Fruit fly (Drosophila melanogaster) whole organism, embryonic: ENCODE data around the gene CG1889.

ENCODE experiments used
- Abd-B ChIP-seq: fragments of 200-800 bp; sonication (Bioruptor generic); optimal IDR thresholded peaks from 2 replicates; lab custom pipeline; 2018; ENCODE audit warnings: missing biosample characterization, mild to moderate bottlenecking, missing genetic modification characterization, moderate library complexity
- Aef1 ChIP-seq: fragments of 200-800 bp; sonication (Bioruptor generic); IDR thresholded peaks from 3 replicates; pipeline ENCODE4 v1.3.6; 2022; ENCODE audit warnings: missing biosample characterization, missing genetic modification characterization
- B-H1 ChIP-seq: fragments of 200-800 bp; sonication (Bioruptor generic); IDR thresholded peaks from 3 replicates; pipeline ENCODE4 v1.3.6; 2022; ENCODE audit warnings: missing biosample characterization, missing genetic modification characterization
- Blimp-1 ChIP-seq: fragments of 200-800 bp; sonication (Bioruptor generic); optimal IDR thresholded peaks from 3 replicates; lab custom pipeline; 2018; ENCODE audit warnings: missing biosample characterization, missing genetic modification characterization, mild to moderate bottlenecking, moderate library complexity, missing genetic modification reagents
- CG10209 ChIP-seq: fragments of 200-800 bp; sonication (Bioruptor generic); optimal IDR thresholded peaks from 3 replicates; lab custom pipeline; 2017; ENCODE audit warnings: missing biosample characterization, mild to moderate bottlenecking, missing genetic modification characterization, missing genetic modification reagents
- CG12236 ChIP-seq: fragments of 200-800 bp; sonication (Bioruptor generic); optimal IDR thresholded peaks from 2 replicates; lab custom pipeline; 2016; ENCODE audit warnings: missing biosample characterization, missing genetic modification characterization
- CG14441 ChIP-seq: fragments of 200-800 bp; sonication (Bioruptor generic); IDR thresholded peaks from 2 replicates; pipeline ENCODE4 v1.3.6; 2022; ENCODE audit warnings: missing biosample characterization, missing genetic modification characterization
- CG15269 ChIP-seq: fragments of 200-800 bp; sonication (Bioruptor generic); optimal IDR thresholded peaks from 2 replicates; lab custom pipeline; 2018; ENCODE audit warnings: missing biosample characterization, mild to moderate bottlenecking, missing genetic modification characterization, moderate library complexity
- CG1602 ChIP-seq: fragments of 200-800 bp; sonication (Bioruptor generic); optimal IDR thresholded peaks from 3 replicates; lab custom pipeline; 2016; ENCODE audit warnings: missing biosample characterization, missing genetic modification characterization
- CG1603 ChIP-seq: fragments of 200-800 bp; sonication (Bioruptor generic); optimal IDR thresholded peaks from 2 replicates; lab custom pipeline; 2019; ENCODE audit warnings: missing biosample characterization, mild to moderate bottlenecking, missing genetic modification characterization, moderate library complexity
- CG17912 ChIP-seq: fragments of 200-800 bp; sonication (Bioruptor generic); optimal IDR thresholded peaks from 2 replicates; lab custom pipeline; 2018; ENCODE audit warnings: missing biosample characterization, mild to moderate bottlenecking, missing genetic modification characterization
- CG18619 ChIP-seq: fragments of 200-800 bp; sonication (Bioruptor generic); optimal IDR thresholded peaks from 3 replicates; lab custom pipeline; 2017; ENCODE audit warnings: missing biosample characterization, mild to moderate bottlenecking, missing genetic modification characterization
- CG2129 ChIP-seq: fragments of 200-800 bp; sonication (Bioruptor generic); IDR thresholded peaks from 2 replicates; pipeline ENCODE4 v1.3.6; 2022; ENCODE audit warnings: missing biosample characterization, missing genetic modification characterization; ENCODE audit not compliant: partially characterized antibody
- CG31388 ChIP-seq: fragments of 200-800 bp; sonication (Bioruptor generic); optimal IDR thresholded peaks from 2 replicates; lab custom pipeline; 2016; ENCODE audit warnings: missing biosample characterization, missing genetic modification characterization
- CG33213 ChIP-seq: fragments of 200-800 bp; sonication (Bioruptor generic); optimal IDR thresholded peaks from 3 replicates; lab custom pipeline; 2016; ENCODE audit warnings: missing biosample characterization, missing genetic modification characterization
- CG4617 ChIP-seq: fragments of 200-800 bp; sonication (Bioruptor generic); optimal IDR thresholded peaks from 3 replicates; lab custom pipeline; 2016; ENCODE audit warnings: missing biosample characterization, missing genetic modification characterization, borderline replicate concordance
- CG8388 ChIP-seq: fragments of 200-800 bp; sonication (Bioruptor generic); optimal IDR thresholded peaks from 2 replicates; lab custom pipeline; 2019; ENCODE audit warnings: missing biosample characterization, mild to moderate bottlenecking, missing genetic modification characterization, moderate library complexity
- Dip2 ChIP-seq: fragments of 200-800 bp; sonication (Bioruptor generic); IDR thresholded peaks from 2 replicates; pipeline ENCODE4 v1.3.6; 2022; ENCODE audit warnings: missing biosample characterization, missing genetic modification characterization
- Eip74EF ChIP-seq, 2 experiments: fragments of 200-800 bp in 1 of 2; fragments of >200 bp in 1 of 2; sonication (Bioruptor generic) in 1 of 2; optimal IDR thresholded peaks; 2 replicates each; lab custom pipeline; 2017 to 2019; ENCODE audit warnings: missing biosample characterization in 2 of 2, missing genetic modification characterization in 2 of 2, mild to moderate bottlenecking in 1 of 2, moderate library complexity in 1 of 2
- Gsc ChIP-seq: fragments of 200-800 bp; sonication (Bioruptor generic); IDR thresholded peaks from 2 replicates; pipeline ENCODE4 v1.3.6; 2022; ENCODE audit warnings: missing biosample characterization, missing genetic modification characterization
- Hr39 ChIP-seq: fragments of >200 bp; optimal IDR thresholded peaks from 2 replicates; lab custom pipeline; 2017
- Jarid2 ChIP-seq: fragments of 200-800 bp; sonication (Bioruptor generic); optimal IDR thresholded peaks from 3 replicates; lab custom pipeline; 2017; ENCODE audit warnings: mild to moderate bottlenecking, missing biosample characterization, missing genetic modification reagents, missing genetic modification characterization
- Lhr ChIP-seq: fragments of 200-800 bp; sonication (Bioruptor generic); optimal IDR thresholded peaks from 3 replicates; lab custom pipeline; 2017; ENCODE audit warnings: mild to moderate bottlenecking, missing biosample characterization, missing genetic modification reagents, missing genetic modification characterization
- Mrtf ChIP-seq: fragments of 200-800 bp; sonication (Bioruptor generic); IDR thresholded peaks from 3 replicates; pipeline ENCODE4 v1.3.6; 2022; ENCODE audit warnings: missing biosample characterization, missing genetic modification characterization
- Scr ChIP-seq: fragments of 200-800 bp; sonication (Bioruptor generic); IDR thresholded peaks from 2 replicates; pipeline ENCODE4 v1.3.6; 2022; ENCODE audit warnings: missing biosample characterization, missing genetic modification characterization; ENCODE audit not compliant: partially characterized antibody
- Stat92E ChIP-seq, 3 experiments: fragments of >200 bp in 2 of 3; fragments of 200-800 bp in 1 of 3; sonication (Bioruptor generic) in 1 of 3; optimal IDR thresholded peaks; 2 replicates each; lab custom pipeline; 2017 to 2019; ENCODE audit warnings: missing biosample characterization in 3 of 3, missing genetic modification characterization in 3 of 3, mild to moderate bottlenecking in 1 of 3, moderate library complexity in 1 of 3
- Trl ChIP-seq, 3 experiments: fragments of >200 bp in 2 of 3; fragments of 200-800 bp in 1 of 3; sonication (Bioruptor generic) in 1 of 3; optimal IDR thresholded peaks; 2 replicates in 1 of 3; 3 replicates in 2 of 3; lab custom pipeline; 2016 to 2017; ENCODE audit warnings: missing biosample characterization in 1 of 3, missing genetic modification characterization in 1 of 3
- abd-A ChIP-seq: fragments of 200-800 bp; sonication (Bioruptor generic); optimal IDR thresholded peaks from 3 replicates; lab custom pipeline; 2019; ENCODE audit warnings: missing biosample characterization, mild to moderate bottlenecking, missing genetic modification characterization, moderate library complexity
- ash1 ChIP-seq: fragments of 200-800 bp; sonication (Bioruptor generic); optimal IDR thresholded peaks from 2 replicates; lab custom pipeline; 2018; ENCODE audit warnings: missing biosample characterization, mild to moderate bottlenecking, missing genetic modification characterization
- az2 ChIP-seq: fragments of 200-800 bp; sonication (Bioruptor generic); optimal IDR thresholded peaks from 3 replicates; lab custom pipeline; 2016; ENCODE audit warnings: missing biosample characterization, missing genetic modification characterization
- bab2 ChIP-seq: fragments of 200-800 bp; sonication (Bioruptor generic); optimal IDR thresholded peaks from 2 replicates; lab custom pipeline; 2016; ENCODE audit warnings: missing biosample characterization, missing genetic modification characterization
- chinmo ChIP-seq: fragments of 200-800 bp; sonication (Bioruptor generic); IDR thresholded peaks from 4 replicates; pipeline ENCODE4 v1.3.6; 2022; ENCODE audit warnings: missing biosample characterization, missing genetic modification characterization; ENCODE audit not compliant: partially characterized antibody
- crol ChIP-seq: fragments of 200-800 bp; sonication (Bioruptor generic); IDR thresholded peaks from 2 replicates; pipeline ENCODE4 v1.3.6; 2022; ENCODE audit warnings: missing biosample characterization, missing genetic modification characterization
- da ChIP-seq: fragments of 200-800 bp; sonication (Bioruptor generic); optimal IDR thresholded peaks from 2 replicates; lab custom pipeline; 2016; ENCODE audit warnings: missing biosample characterization, missing genetic modification characterization
- disco-r ChIP-seq: fragments of 200-800 bp; sonication (Bioruptor generic); optimal IDR thresholded peaks from 2 replicates; lab custom pipeline; 2016; ENCODE audit warnings: missing biosample characterization, missing genetic modification characterization
- dysf ChIP-seq: fragments of 200-800 bp; sonication (Bioruptor generic); IDR thresholded peaks from 3 replicates; pipeline ENCODE4 v1.3.6; 2022; ENCODE audit warnings: missing biosample characterization, missing genetic modification characterization
- ftz-f1 ChIP-seq: fragments of 200-800 bp; sonication (Bioruptor generic); optimal IDR thresholded peaks from 2 replicates; lab custom pipeline; 2016; ENCODE audit warnings: missing biosample characterization, missing genetic modification characterization
- grn ChIP-seq: fragments of 200-800 bp; sonication (Bioruptor generic); optimal IDR thresholded peaks from 3 replicates; lab custom pipeline; 2017; ENCODE audit warnings: missing biosample characterization, missing genetic modification characterization
- gro ChIP-seq: fragments of 200-800 bp; sonication (Bioruptor generic); optimal IDR thresholded peaks from 2 replicates; lab custom pipeline; 2016; ENCODE audit warnings: missing biosample characterization, missing genetic modification characterization
- gsb-n ChIP-seq: fragments of 200-800 bp; sonication (Bioruptor generic); optimal IDR thresholded peaks from 3 replicates; lab custom pipeline; 2018; ENCODE audit warnings: missing biosample characterization, mild to moderate bottlenecking, missing genetic modification characterization
- gt ChIP-seq: fragments of 200-800 bp; sonication (Bioruptor generic); IDR thresholded peaks from 2 replicates; pipeline ENCODE4 v1.3.6; 2022; ENCODE audit warnings: missing biosample characterization, missing genetic modification characterization
- h ChIP-seq: fragments of >200 bp; optimal IDR thresholded peaks from 2 replicates; lab custom pipeline; 2017
- hb ChIP-seq: fragments of 200-800 bp; sonication (Bioruptor generic); IDR thresholded peaks from 3 replicates; pipeline ENCODE4 v1.3.6; 2022; ENCODE audit warnings: missing biosample characterization, missing genetic modification characterization; ENCODE audit not compliant: partially characterized antibody
- her ChIP-seq: fragments of 200-800 bp; sonication (Bioruptor generic); optimal IDR thresholded peaks from 2 replicates; lab custom pipeline; 2016; ENCODE audit warnings: missing biosample characterization, missing genetic modification characterization
- kah ChIP-seq: fragments of 200-800 bp; sonication (Bioruptor generic); optimal IDR thresholded peaks from 2 replicates; lab custom pipeline; 2018; ENCODE audit warnings: missing biosample characterization, mild to moderate bottlenecking, missing genetic modification characterization
- oc ChIP-seq: fragments of 200-800 bp; sonication (Bioruptor generic); optimal IDR thresholded peaks from 2 replicates; lab custom pipeline; 2018; ENCODE audit warnings: missing biosample characterization, mild to moderate bottlenecking, missing genetic modification characterization, moderate library complexity
- pb ChIP-seq: fragments of 200-800 bp; sonication (Bioruptor generic); optimal IDR thresholded peaks from 3 replicates; lab custom pipeline; 2016; ENCODE audit warnings: missing biosample characterization, missing genetic modification characterization
- sim ChIP-seq: fragments of 200-800 bp; sonication (Bioruptor generic); IDR thresholded peaks from 2 replicates; pipeline ENCODE4 v1.3.6; 2022; ENCODE audit warnings: missing biosample characterization, missing genetic modification characterization
- slp2 ChIP-seq: fragments of 200-800 bp; sonication (Bioruptor generic); optimal IDR thresholded peaks from 2 replicates; lab custom pipeline; 2016; ENCODE audit warnings: missing biosample characterization, missing genetic modification characterization
- vvl ChIP-seq: fragments of 200-800 bp; sonication (Bioruptor generic); IDR thresholded peaks from 2 replicates; pipeline ENCODE4 v1.3.6; 2022; ENCODE audit warnings: missing biosample characterization, missing genetic modification characterization
- zfh2 ChIP-seq: fragments of 200-800 bp; sonication (Bioruptor generic); optimal IDR thresholded peaks from 2 replicates; lab custom pipeline; 2016; ENCODE audit warnings: missing biosample characterization, missing genetic modification characterization

Gene CG1889

dm6 chrX:9975973-9976372 lies 10.9 kb downstream of the CG1889 start:
- TF ChIP-seq gsb-n = no peak
- TF ChIP-seq slp2 (GFP tag; lab: Kevin White, UChicago) = no peak
- TF ChIP-seq chinmo (GFP tag; lab: Robert Waterston, UW) = 0 out of 4 replicates have a peak, but pooled peaks have one; percentile 51
- 0 out of 2 replicates have a peak, but pooled peaks have one; percentile 7 for TF ChIP-seq CG14441 (GFP tag; lab: Robert Waterston, UW)
- TF ChIP-seq CG18619 = no peak
- 0 out of 2 replicates have a peak, but pooled peaks have one; percentile 21 for TF ChIP-seq crol
- peak; percentile 18 for TF ChIP-seq Hr39 (lab: Kevin White, UChicago)
- no peak for TF ChIP-seq Lhr (GFP tag; lab: Kevin White, UChicago)
- no peak for TF ChIP-seq gt (GFP tag; lab: Robert Waterston, UW)
- no peak for TF ChIP-seq zfh2 (GFP tag; lab: Kevin White, UChicago)
- TF ChIP-seq B-H1 (GFP tag; lab: Robert Waterston, UW) = no peak
- no peak for TF ChIP-seq Trl (optimal IDR thresholded peaks at IDR 0.05; lab: Kevin White, UChicago)
- TF ChIP-seq Trl (GFP tag; optimal IDR thresholded peaks at IDR 0.05; lab: Kevin White, UChicago) = no peak
- TF ChIP-seq Abd-B (GFP tag; lab: Kevin White, UChicago) = no peak
- TF ChIP-seq Aef1 (GFP tag; lab: Robert Waterston, UW) = no peak
- TF ChIP-seq da (GFP tag; lab: Kevin White, UChicago) = no peak
- peak; percentile 70 for TF ChIP-seq abd-A
- no peak for TF ChIP-seq Gsc (GFP tag; lab: Robert Waterston, UW)
- TF ChIP-seq Jarid2 (GFP tag; lab: Kevin White, UChicago) = no peak
- TF ChIP-seq CG4617 (GFP tag; lab: Kevin White, UChicago) = no peak
- no peak for TF ChIP-seq bab2 (GFP tag; lab: Kevin White, UChicago)
- no peak for TF ChIP-seq Stat92E (GFP tag; optimal IDR thresholded peaks at IDR 0.05; lab: Kevin White, UChicago)
- no peak for TF ChIP-seq CG33213 (GFP tag; lab: Kevin White, UChicago)
- no peak for TF ChIP-seq CG31388 (GFP tag; lab: Kevin White, UChicago)
- TF ChIP-seq pb (GFP tag; lab: Kevin White, UChicago) = no peak
- no peak for TF ChIP-seq sim (GFP tag; lab: Robert Waterston, UW)
- TF ChIP-seq Dip2 (GFP tag; lab: Robert Waterston, UW) = no peak
- no peak for TF ChIP-seq hb
- peak; percentile 36 for TF ChIP-seq grn (GFP tag; lab: Kevin White, UChicago)
- TF ChIP-seq gro (GFP tag; lab: Kevin White, UChicago) = no peak
- TF ChIP-seq Scr (GFP tag; lab: Robert Waterston, UW) = no peak
- TF ChIP-seq ftz-f1 (GFP tag; lab: Kevin White, UChicago) = no peak
- TF ChIP-seq vvl (GFP tag; lab: Robert Waterston, UW) = peak; percentile 34; the same call in 1 of the 2 replicates
- TF ChIP-seq kah (GFP tag; lab: Kevin White, UChicago) = no peak
- no peak for TF ChIP-seq disco-r (GFP tag; lab: Kevin White, UChicago)
- TF ChIP-seq Blimp-1 = peak; percentile 95
- no peak for TF ChIP-seq dysf (GFP tag; lab: Robert Waterston, UW)
- TF ChIP-seq CG1602 (GFP tag; lab: Kevin White, UChicago) = no peak
- TF ChIP-seq CG12236 (GFP tag; lab: Kevin White, UChicago) = no peak
- TF ChIP-seq Eip74EF (GFP tag; optimal IDR thresholded peaks at IDR 0.05; lab: Kevin White, UChicago) = no peak
- no peak for TF ChIP-seq CG10209 (GFP tag; lab: Kevin White, UChicago)
- no peak for TF ChIP-seq az2 (GFP tag; lab: Kevin White, UChicago)
- no peak for TF ChIP-seq CG1603
- no peak for TF ChIP-seq CG2129
- TF ChIP-seq CG17912 (GFP tag; lab: Kevin White, UChicago) = no peak
- TF ChIP-seq Mrtf (GFP tag; lab: Robert Waterston, UW) = no peak
- TF ChIP-seq h (lab: Kevin White, UChicago) = no peak
- TF ChIP-seq her (GFP tag; lab: Kevin White, UChicago) = no peak
- peak; percentile 43 for TF ChIP-seq oc (tag; lab: Kevin White, UChicago)
- no peak for TF ChIP-seq CG15269
- no peak for TF ChIP-seq ash1 (GFP tag; lab: Kevin White, UChicago)
- TF ChIP-seq CG8388 = no peak
